Worm (Caenorhabditis elegans): Measurements from ENCODE around the gene ZC449.5.
A peak's percentile ranks its signal among the peaks of the same experiment; 100 is the strongest.

ZC449.5 gene

DNA sequence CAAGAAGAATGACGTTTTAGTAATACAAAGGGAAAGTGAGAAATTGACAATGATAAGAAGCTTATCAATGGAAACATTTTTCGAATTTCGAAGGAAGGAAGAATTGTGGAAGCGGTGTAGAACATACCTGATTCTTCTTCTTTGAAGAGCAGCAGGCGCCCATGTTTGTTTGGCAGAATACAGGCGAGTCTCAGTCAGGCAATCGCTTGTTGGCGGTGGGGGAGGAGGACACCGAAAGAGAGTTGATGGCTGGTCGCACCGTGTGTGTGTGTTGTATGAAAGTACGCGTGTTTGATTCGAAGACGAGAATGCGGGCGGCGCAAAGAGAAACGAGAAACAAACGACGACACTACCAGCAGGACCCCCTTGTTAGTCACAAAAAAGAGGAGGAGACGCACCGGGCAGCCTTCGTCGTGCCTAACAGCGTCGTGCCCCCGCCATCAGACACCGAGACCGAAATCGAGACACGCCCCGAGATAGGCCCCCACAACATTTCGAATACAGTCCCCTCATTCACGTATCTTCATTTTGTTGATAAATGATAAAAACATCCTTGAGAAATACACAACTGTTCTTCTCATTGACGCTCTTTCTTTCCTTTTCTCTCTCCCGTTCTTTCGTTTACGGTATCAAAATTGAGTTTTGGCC, 40.2 kb upstream of the ZC449.5 start, which contains the start of gene cal-5:
Gene cal-5 (minus strand): TSS at position 266 of the 648 bp plus-strand sequence.
- TF ChIP-seq set-16 (GFP tag; IDR thresholded peaks at IDR 0.05) (peak; percentile 54), ceh-28 (tag; optimal IDR thresholded peaks at IDR 0.05) (no peak), unc-130 (GFP tag; optimal IDR thresholded peaks at IDR 0.05) (no peak), madf-9 (GFP tag; conservative IDR thresholded peaks at IDR 0.05) (no peak), T26A8.4 (GFP tag; IDR thresholded peaks at IDR 0.05) (no peak), Y5F2A.4 (GFP tag; optimal IDR thresholded peaks at IDR 0.05) (no peak), daf-16 (GFP tag; optimal IDR thresholded peaks at IDR 0.05) (no peak), daf-16 (tag; optimal IDR thresholded peaks at IDR 0.05) (peak; percentile 64), nhr-28 (tag; optimal IDR thresholded peaks at IDR 0.05) (peak; percentile 9), mdl-1 (tag; optimal IDR thresholded peaks at IDR 0.05) (peak; percentile 25 to 59), madf-5 (GFP tag; IDR thresholded peaks at IDR 0.05) (no peak), mep-1 (tag; optimal IDR thresholded peaks at IDR 0.05) (peak; percentile 23), hmg-1.1 (GFP tag; IDR thresholded peaks at IDR 0.05) (peak; percentile 24; the same call in 1 of the 2 replicates), F49E8.2 (tag; optimal IDR thresholded peaks at IDR 0.05; ENCODE audit: borderline replicate concordance) (no peak), egl-43 (GFP tag; IDR thresholded peaks at IDR 0.05) (peak; percentile 35; the same call in 1 of the 2 replicates), lin-15B (tag; optimal IDR thresholded peaks at IDR 0.05) (no peak), unc-62 (GFP tag; optimal IDR thresholded peaks at IDR 0.05 in 1 of 2) (peak in 1 of 2 experiments; percentile 88), unc-62 (tag; optimal IDR thresholded peaks at IDR 0.05) (no peak), nhr-11 (tag; optimal IDR thresholded peaks at IDR 0.05) (no peak), ces-1 (GFP tag; optimal IDR thresholded peaks at IDR 0.05) (no peak), arid-1 (GFP tag; conservative IDR thresholded peaks at IDR 0.05) (no peak), zfp-2 (tag; optimal IDR thresholded peaks at IDR 0.05) (no peak), nhr-42 (GFP tag; IDR thresholded peaks at IDR 0.05) (0 out of 2 replicates have a peak, but pooled peaks have one; percentile 31), aha-1 (tag) (no peak), rbr-2 (tag; optimal IDR thresholded peaks at IDR 0.05) (peak; percentile 45), ZK546.5 (tag; optimal IDR thresholded peaks at IDR 0.05) (no peak), lin-13 (GFP tag; optimal IDR thresholded peaks at IDR 0.05) (no peak), mxl-2 (GFP tag; conservative IDR thresholded peaks at IDR 0.05) (no peak), hif-1 (tag; optimal IDR thresholded peaks at IDR 0.05) (no peak), fos-1 (tag; optimal IDR thresholded peaks at IDR 0.05) (no peak), aly-2 (tag; optimal IDR thresholded peaks at IDR 0.05) (no peak), mxl-3 (GFP tag; optimal IDR thresholded peaks at IDR 0.05) (peak; percentile 94), ceh-82 (tag; optimal IDR thresholded peaks at IDR 0.05) (no peak), T20F7.1 (GFP tag; optimal IDR thresholded peaks at IDR 0.05) (no peak), lin-1 (GFP tag; IDR thresholded peaks at IDR 0.05) (peak; percentile 47; the same call in 1 of the 2 replicates), R02D3.7 (tag; optimal IDR thresholded peaks at IDR 0.05) (no peak), fkh-10 (GFP tag; optimal IDR thresholded peaks at IDR 0.05) (no peak), nhr-76 (tag; optimal IDR thresholded peaks at IDR 0.05) (no peak), nhr-237 (tag; optimal IDR thresholded peaks at IDR 0.05) (no peak), attf-4 (tag; optimal IDR thresholded peaks at IDR 0.05) (no peak), vab-7 (GFP tag; IDR thresholded peaks at IDR 0.05) (no peak), hlh-11 (tag; optimal IDR thresholded peaks at IDR 0.05) (peak; percentile 79), php-3 (GFP tag; IDR thresholded peaks at IDR 0.05) (no peak), duxl-1 (tag; optimal IDR thresholded peaks at IDR 0.05; ENCODE audit: poor library complexity) (peak; percentile 39), ceh-32 (tag; optimal IDR thresholded peaks at IDR 0.05; ENCODE audit: poor library complexity) (no peak), nhr-41 (GFP tag; IDR thresholded peaks at IDR 0.05) (no peak), lin-29 (GFP tag; IDR thresholded peaks at IDR 0.05) (no peak), dve-1 (tag; optimal IDR thresholded peaks at IDR 0.05; ENCODE audit: insufficient read depth) (peak; percentile 2), ama-1 (optimal IDR thresholded peaks at IDR 0.05) (no peak), lin-39 (tag; optimal IDR thresholded peaks at IDR 0.05) (no peak), Y75B8A.6 (GFP tag; IDR thresholded peaks at IDR 0.05) (no peak)

Data from whole organism, L4 larva.